Worm (Caenorhabditis elegans) whole organism, dauer: Measurements from ENCODE around the gene nlp-18.

Experiments
- unc-62 ChIP-seq: sonication (generic microtip); optimal IDR thresholded peaks from 2 replicates; lab custom pipeline; 2017; ENCODE audit warnings: missing biosample characterization, missing genetic modification reagents, missing genetic modification characterization

Gene nlp-18

ce11 chrII:11030297-11030696, at the start of gene nlp-18:
nlp-18 (minus strand) TSS chrII:11030397.
- no peak for TF ChIP-seq unc-62 (GFP tag; lab: Kevin White, UChicago)

- no peak for TF ChIP-seq unc-62 (GFP tag; lab: Kevin White, UChicago)
These were observed 46.4 kb upstream of the nlp-18 start for ce11 chrII:11076550-11076949.

- TF ChIP-seq unc-62 (GFP tag; lab: Kevin White, UChicago), result no peak
These were observed 42.4 kb upstream of the nlp-18 start for ce11 chrII:11072565-11072964.

- TF ChIP-seq unc-62 (GFP tag; lab: Kevin White, UChicago), result no peak
These were observed 34.0 kb upstream of the nlp-18 start for ce11 chrII:11064191-11064695.

ce11 chrII:11057256-11057655, 27.1 kb upstream of the nlp-18 start:
- no peak for TF ChIP-seq unc-62 (GFP tag; lab: Kevin White, UChicago)

ce11 chrII:11055223-11055622, 25.0 kb upstream of the nlp-18 start, which contains the start of gene F45E10.2:
F45E10.2 (minus strand) TSS chrII:11055323.
- TF ChIP-seq unc-62 (GFP tag; lab: Kevin White, UChicago), result no peak

- TF ChIP-seq unc-62 (GFP tag; lab: Kevin White, UChicago), result no peak
These were observed 22.3 kb upstream of the nlp-18 start for ce11 chrII:11052526-11052925.

- TF ChIP-seq unc-62 (GFP tag; lab: Kevin White, UChicago), result no peak
These were observed 20.5 kb upstream of the nlp-18 start for ce11 chrII:11050678-11051077.

ce11 chrII:11049876-11050275, 19.7 kb upstream of the nlp-18 start, which contains the start of the genes sdhd-1 and ilkp-1:
sdhd-1 (minus strand) TSS chrII:11049913.
ilkp-1 (plus strand) TSS chrII:11050255.
- TF ChIP-seq unc-62 (GFP tag; lab: Kevin White, UChicago), result no peak

- no peak for TF ChIP-seq unc-62 (GFP tag; lab: Kevin White, UChicago)
These were observed 18.7 kb upstream of the nlp-18 start, which contains the start of gene F33A8.4 for ce11 chrII:11048930-11049329. F33A8.4 (minus strand) TSS chrII:11049030.

- TF ChIP-seq unc-62 (GFP tag; lab: Kevin White, UChicago), result no peak
These were observed 15.7 kb upstream of the nlp-18 start, which contains the start of gene col-83 for ce11 chrII:11045872-11046271. col-83 (minus strand) TSS chrII:11045972.

ce11 chrII:11044193-11044568, 14.0 kb upstream of the nlp-18 start:
- TF ChIP-seq unc-62 (GFP tag; lab: Kevin White, UChicago), result no peak

- TF ChIP-seq unc-62 (GFP tag; lab: Kevin White, UChicago), result no peak
These were observed 13.5 kb upstream of the nlp-18 start for ce11 chrII:11043546-11044192.

ce11 chrII:11042878-11043331, 12.7 kb upstream of the nlp-18 start:
- no peak for TF ChIP-seq unc-62 (GFP tag; lab: Kevin White, UChicago)

ce11 chrII:11041846-11042262, 11.7 kb upstream of the nlp-18 start:
- no peak for TF ChIP-seq unc-62 (GFP tag; lab: Kevin White, UChicago)

ce11 chrII:11041027-11041426, 10.8 kb upstream of the nlp-18 start, which contains the start of gene cey-1:
cey-1 (minus strand) TSS chrII:11041206.
- TF ChIP-seq unc-62 (GFP tag; lab: Kevin White, UChicago), result no peak

- TF ChIP-seq unc-62 (GFP tag; lab: Kevin White, UChicago), result no peak
These were observed 9.9 kb upstream of the nlp-18 start for ce11 chrII:11040140-11040539.
